1 fruit fly cellular context compared by ENCODE assay signal in genomic region chr3R:24527845-24528244, dm6.
TF ChIP-seq lines count a peak whose summit lies in the region.

Gene CG6607, plus strand, starts transcription at chr3R:24528047.

TF ChIP-seq in whole organism, embryonic, 481 proteins besides CTCF, POLR2A, EP300 and RAD21 (continued from another document):
- TF ChIP-seq Dp (GFP tag; optimal IDR thresholded peaks at IDR 0.05; lab: Kevin White, UChicago): peak; percentile 59
